Worm (Caenorhabditis elegans): ENCODE data around the gene mec-9.

Gene mec-9

DNA sequence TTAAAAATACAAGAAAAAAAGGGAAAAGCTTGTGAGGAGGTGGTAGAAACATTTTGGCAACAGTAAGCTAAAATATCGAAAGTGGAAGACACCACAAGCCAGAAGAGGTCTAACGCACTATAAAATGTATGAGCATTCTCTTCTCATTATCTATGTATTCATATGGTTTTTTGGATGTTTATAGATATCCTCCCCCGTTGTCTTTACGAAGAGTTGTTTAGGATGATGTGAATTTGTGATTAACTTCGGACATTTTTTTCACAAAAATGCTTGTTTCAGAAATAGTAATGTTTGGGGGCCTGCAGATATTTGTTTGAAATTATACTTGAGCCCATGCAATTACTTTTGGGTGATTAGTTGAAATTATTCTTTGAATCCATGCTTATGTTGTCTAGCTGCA lies at the start of gene mec-9:
TSS of gene mec-9 (minus strand) at position 101 of the 400 bp plus-strand sequence.
- TF ChIP-seq unc-62 (GFP tag; optimal IDR thresholded peaks at IDR 0.05): no peak

- TF ChIP-seq unc-62 (GFP tag; optimal IDR thresholded peaks at IDR 0.05): no peak
These were observed 49.3 kb upstream of the mec-9 start for ce11 chrV:9964152-9964785.

DNA sequence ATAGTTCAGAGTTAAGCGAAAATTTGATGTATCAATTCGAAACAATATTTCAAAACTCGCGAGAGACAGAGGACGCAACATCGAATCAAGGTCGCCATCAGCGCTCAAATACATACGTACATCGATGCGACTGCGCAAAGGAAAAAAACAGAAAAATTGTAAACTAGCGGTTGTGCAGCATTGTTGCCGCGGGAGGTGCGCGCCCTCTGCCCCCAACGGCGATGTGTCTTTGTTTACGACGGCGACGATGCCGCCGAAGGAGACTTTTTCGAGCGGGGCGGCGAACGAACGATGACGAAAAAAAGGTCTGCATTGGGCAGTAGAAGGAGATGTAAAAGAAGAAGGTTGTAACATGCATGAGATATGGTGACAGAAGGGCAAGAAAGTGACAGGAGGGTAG lies 48.0 kb upstream of the mec-9 start:
- no peak for TF ChIP-seq unc-62 (GFP tag; optimal IDR thresholded peaks at IDR 0.05)

DNA sequence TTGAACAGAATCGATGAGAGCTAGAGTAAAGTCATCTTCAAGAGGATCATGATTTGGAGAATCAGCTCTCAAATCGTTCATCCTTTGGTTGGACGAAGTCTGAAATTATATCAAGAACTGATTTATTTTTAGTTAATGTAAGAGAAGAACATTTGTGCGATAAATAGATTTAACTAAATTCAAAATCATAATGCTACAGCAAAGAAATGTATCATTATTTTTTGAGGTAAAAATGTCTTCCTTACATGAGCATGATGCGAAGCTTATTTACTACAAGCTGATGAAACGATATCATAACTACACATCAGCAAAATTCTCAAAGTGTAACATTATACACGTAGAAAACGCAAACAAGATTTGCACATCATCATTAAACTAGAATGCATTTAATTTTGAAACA lies 47.5 kb upstream of the mec-9 start, which contains the start of gene madf-4:
TSS of gene madf-4 (minus strand) at position 101 of the 400 bp plus-strand sequence.
- no peak for TF ChIP-seq unc-62 (GFP tag; optimal IDR thresholded peaks at IDR 0.05)

- no peak for TF ChIP-seq unc-62 (GFP tag; optimal IDR thresholded peaks at IDR 0.05)
These were observed 45.5 kb upstream of the mec-9 start, which contains the start of gene T07C12.10 for ce11 chrV:9960376-9960775. Gene T07C12.10, minus strand, starts transcription at chrV:9960476.

DNA sequence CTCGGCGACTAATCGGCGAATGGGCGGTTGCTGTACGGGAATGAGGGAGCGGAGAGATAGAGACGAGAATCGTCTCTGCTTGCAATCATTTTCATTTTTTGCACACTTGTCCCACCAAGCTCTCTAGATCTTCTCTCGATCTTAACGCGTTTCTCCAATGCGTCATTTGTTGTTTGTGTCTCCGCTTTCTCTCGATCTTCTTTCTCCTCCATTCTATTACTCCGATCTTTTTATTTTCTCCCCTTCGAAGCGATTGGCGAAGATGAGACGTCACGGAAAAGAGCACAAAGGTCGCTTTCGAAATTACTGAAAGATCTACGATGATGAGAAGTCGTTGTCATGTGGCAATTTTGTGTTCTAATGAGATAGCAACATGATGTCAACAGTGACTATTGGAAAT lies 43.7 kb upstream of the mec-9 start:
- no peak for TF ChIP-seq unc-62 (GFP tag; optimal IDR thresholded peaks at IDR 0.05)

- no peak for TF ChIP-seq unc-62 (GFP tag; optimal IDR thresholded peaks at IDR 0.05)
These were observed 43.3 kb upstream of the mec-9 start, which contains the start of gene anmt-3 for ce11 chrV:9958231-9958630. Gene anmt-3, minus strand, starts transcription at chrV:9958331.

DNA sequence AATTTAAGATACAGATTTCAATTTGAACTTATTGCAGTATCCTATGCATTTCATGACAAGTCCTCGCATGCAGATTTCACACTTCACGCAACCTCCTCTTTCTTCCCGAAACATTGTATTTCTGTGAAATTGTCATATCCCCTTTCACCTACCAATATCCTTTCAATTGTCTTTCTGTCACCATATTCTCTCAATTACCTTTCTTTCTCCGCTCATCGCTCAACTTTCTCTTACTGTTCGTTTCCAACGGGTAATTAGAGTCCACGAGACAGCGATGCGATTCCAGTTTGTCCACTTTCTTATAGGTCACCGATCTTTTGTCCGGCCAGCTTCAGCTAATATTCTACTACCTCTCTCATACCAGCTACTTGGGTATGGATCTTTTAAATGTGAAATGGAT lies 37.5 kb upstream of the mec-9 start, which contains the start of gene mam-5:
TSS of gene mam-5 (plus strand) at position 304 of the 400 bp plus-strand sequence.
- TF ChIP-seq unc-62 (GFP tag; optimal IDR thresholded peaks at IDR 0.05): no peak

- no peak for TF ChIP-seq unc-62 (GFP tag; optimal IDR thresholded peaks at IDR 0.05)
These were observed 35.9 kb upstream of the mec-9 start, which contains the start of gene ttr-46 for ce11 chrV:9950861-9951260. Gene ttr-46, plus strand, starts transcription at chrV:9951233.

DNA sequence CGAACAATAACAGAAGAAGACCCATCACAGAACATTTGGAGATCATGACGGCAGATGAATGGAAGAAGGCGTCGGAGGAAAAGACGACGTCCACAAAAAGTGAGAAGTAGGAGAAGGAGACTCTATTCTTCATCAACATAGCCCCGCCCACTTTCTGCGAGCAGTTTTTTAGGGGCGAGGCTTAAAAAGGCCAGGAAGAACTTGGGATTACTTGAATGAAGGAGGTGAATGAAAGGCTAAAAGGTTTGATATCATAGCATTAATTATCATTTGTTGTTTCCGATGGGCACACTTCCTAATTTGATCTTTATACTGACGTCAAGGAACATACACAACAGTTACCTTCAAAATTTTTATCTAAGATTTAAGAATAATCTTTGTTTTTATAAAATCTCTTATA lies 33.9 kb upstream of the mec-9 start, which contains the start of gene nlp-58:
TSS of gene nlp-58 (minus strand) at position 101 of the 400 bp plus-strand sequence.
- no peak for TF ChIP-seq unc-62 (GFP tag; optimal IDR thresholded peaks at IDR 0.05)

DNA sequence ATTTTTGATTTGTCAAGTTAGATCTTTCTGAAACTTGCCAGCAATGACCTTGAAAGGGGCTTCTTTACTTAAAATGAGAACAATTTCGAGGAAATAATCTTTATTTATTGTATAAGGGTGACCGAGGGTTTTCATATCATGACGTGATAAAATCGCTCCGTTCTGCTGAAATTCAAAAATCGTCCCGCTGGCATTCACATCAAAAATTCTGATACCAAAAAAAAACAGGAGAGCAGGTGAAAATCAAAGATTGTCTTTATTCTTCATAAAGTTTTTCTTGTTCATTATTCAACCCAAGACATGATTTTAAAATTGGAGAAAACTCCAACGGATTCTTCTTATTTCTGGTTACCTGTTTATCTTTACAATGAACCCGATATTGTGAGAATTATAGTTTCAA lies 29.2 kb upstream of the mec-9 start, which contains the start of gene sre-28:
TSS of gene sre-28 (plus strand) at position 301 of the 400 bp plus-strand sequence.
- TF ChIP-seq unc-62 (GFP tag; optimal IDR thresholded peaks at IDR 0.05): no peak

DNA sequence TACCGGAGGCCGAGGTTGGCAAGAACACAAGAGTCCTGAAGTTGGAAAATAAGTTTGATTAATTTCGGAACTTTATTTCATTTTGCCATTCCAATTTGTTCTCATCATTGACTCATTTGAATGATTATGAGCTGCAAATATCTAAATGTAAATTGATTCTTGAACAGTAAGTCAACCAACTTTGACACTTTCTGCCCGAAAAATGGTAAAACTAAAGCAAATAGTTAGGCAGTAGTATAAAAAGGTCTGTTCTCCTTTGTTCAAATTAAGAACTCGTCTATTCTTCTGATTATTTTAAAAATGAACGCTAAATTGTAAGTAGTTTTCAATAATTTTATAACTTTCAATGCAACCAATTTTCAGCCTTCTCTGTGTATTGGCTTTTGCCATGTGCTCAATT lies 28.1 kb upstream of the mec-9 start, which contains the start of gene fipr-12:
TSS of gene fipr-12 (plus strand) at position 301 of the 400 bp plus-strand sequence.
- TF ChIP-seq unc-62 (GFP tag; optimal IDR thresholded peaks at IDR 0.05): no peak

ce11 chrV:9937435-9937834 lies 22.5 kb upstream of the mec-9 start, which contains the start of gene srj-33:
Gene srj-33, minus strand, starts transcription at chrV:9937535.
- TF ChIP-seq unc-62 (GFP tag; optimal IDR thresholded peaks at IDR 0.05): no peak

DNA sequence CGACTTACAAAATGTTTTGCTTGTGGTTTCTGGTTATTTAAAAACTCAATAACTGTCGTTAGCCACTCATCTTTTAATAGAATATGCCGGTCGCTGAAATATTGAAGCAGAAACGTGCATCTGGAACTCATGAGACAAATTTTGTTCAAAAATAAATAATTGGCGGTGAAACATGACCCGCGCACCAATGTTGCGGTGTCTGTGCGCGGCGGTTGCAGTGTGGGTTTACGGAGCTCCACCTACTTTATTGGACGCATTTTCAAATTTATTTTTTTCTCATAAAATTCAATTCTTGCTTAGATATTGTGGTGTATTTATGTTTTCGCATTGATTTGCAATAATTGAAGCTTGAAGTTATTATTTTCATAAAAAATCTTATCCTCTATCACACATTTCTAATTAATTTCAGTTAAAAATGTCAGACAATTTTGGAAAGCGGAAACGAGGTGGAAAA lies 15.7 kb upstream of the mec-9 start, which contains the start of the genes rmh-2 and suds-3:
TSS of gene rmh-2 (minus strand) at position 164 of the 454 bp plus-strand sequence.
TSS of gene suds-3 (plus strand) at position 404 of the 454 bp plus-strand sequence.
- TF ChIP-seq unc-62 (GFP tag; optimal IDR thresholded peaks at IDR 0.05): no peak

- TF ChIP-seq unc-62 (GFP tag; optimal IDR thresholded peaks at IDR 0.05): no peak
These were observed 13.0 kb upstream of the mec-9 start for ce11 chrV:9927954-9928353.

DNA sequence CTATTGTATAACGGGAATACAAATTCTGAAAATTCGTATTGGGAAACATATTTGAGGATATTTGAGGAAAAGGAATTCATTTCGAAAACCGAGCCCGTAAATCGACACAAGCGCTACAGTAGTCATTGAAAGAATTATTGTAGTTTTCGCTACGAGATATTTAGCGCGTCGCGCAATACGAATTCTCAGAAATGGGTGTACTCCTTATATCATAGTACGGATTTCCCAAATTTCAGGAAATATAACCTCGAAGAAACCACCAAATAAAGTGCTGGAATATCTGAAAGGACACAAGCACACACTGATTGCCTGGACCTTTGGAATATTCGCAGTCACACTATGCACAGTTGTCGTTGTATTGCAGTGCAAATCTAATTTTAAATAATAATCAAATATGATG lies 12.5 kb upstream of the mec-9 start:
- no peak for TF ChIP-seq unc-62 (GFP tag; optimal IDR thresholded peaks at IDR 0.05)

ce11 chrV:9926240-9926639 lies 11.3 kb upstream of the mec-9 start, which contains the start of gene C50H2.13:
Gene C50H2.13, plus strand, starts transcription at chrV:9926540.
- no peak for TF ChIP-seq unc-62 (GFP tag; optimal IDR thresholded peaks at IDR 0.05)
